Worm (Caenorhabditis elegans): Measurements from ENCODE around the gene coel-1.

DNA sequence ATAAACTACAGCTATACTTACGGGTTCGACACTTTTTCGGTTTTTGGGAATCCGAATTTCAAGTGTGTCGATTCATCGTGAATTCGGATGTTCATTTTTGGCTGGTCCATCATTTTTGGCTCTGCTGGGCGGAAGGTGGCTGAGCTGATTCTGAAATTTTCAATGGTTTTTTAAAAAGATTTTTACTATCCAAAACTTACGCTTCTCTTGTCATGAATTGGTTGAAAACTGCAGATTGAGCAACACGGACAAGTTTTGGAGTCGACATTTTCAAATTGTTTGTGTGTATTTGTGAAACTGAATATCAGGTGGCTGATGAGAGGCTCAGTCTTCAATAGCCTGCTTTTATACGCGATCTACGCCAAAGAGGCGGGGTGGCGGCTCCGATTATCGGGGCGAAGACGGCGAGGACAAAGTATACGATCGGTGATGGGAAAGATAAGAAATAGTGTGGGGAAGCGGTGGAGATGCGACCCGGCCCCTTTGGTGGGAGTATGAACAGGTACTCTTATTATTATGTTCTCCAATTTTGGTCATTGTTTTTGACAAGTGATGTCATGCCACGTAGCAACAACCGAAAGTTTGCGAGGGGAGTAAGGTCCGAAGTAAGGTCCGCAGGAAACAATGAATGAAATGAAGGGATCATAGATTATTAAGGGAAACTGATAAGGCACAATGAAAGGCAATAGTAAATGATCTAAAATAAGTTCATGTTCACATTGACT lies 18.4 kb upstream of the coel-1 start, which contains the start of gene F48D6.4:
- TF ChIP-seq rcor-1 (GFP tag; IDR thresholded peaks at IDR 0.05) (no peak), mes-4 (tag; optimal IDR thresholded peaks at IDR 0.05) (no peak), C17E4.6 (GFP tag; IDR thresholded peaks at IDR 0.05) (no peak), tlf-1 (GFP tag; optimal IDR thresholded peaks at IDR 0.05) (peak; percentile 17), somi-1 (GFP tag; optimal IDR thresholded peaks at IDR 0.05) (no peak), bed-2 (GFP tag; IDR thresholded peaks at IDR 0.05) (no peak), unc-62 (GFP tag; optimal IDR thresholded peaks at IDR 0.05) (no peak), unc-130 (GFP tag; optimal IDR thresholded peaks at IDR 0.05) (no peak), ztf-25 (GFP tag; IDR thresholded peaks at IDR 0.05) (no peak), lin-54 (GFP tag; optimal IDR thresholded peaks at IDR 0.05) (no peak), nfya-1 (tag; optimal IDR thresholded peaks at IDR 0.05; ENCODE audit: borderline replicate concordance, insufficient read depth) (no peak), him-1 (tag; optimal IDR thresholded peaks at IDR 0.05) (no peak), aptf-3 (GFP tag; IDR thresholded peaks at IDR 0.05) (no peak)

All from whole organism, young adult.